Fruit fly (Drosophila melanogaster) whole organism, embryonic: Measurements from ENCODE around the gene CG5758.

Experiments
- ATbp ChIP-seq: fragments of 200-800 bp; sonication (Bioruptor generic); optimal IDR thresholded peaks from 2 replicates; lab custom pipeline; 2017; ENCODE audit warnings: missing biosample characterization, mild to moderate bottlenecking, missing genetic modification characterization, missing genetic modification reagents
- CG11247 ChIP-seq: fragments of 200-800 bp; sonication (Bioruptor generic); IDR thresholded peaks from 2 replicates; pipeline ENCODE4 v1.3.6; 2022; ENCODE audit warnings: missing biosample characterization, missing genetic modification characterization
- CG11504 ChIP-seq: fragments of 200-800 bp; sonication (Bioruptor generic); optimal IDR thresholded peaks from 3 replicates; lab custom pipeline; 2019; ENCODE audit warnings: missing biosample characterization, mild to moderate bottlenecking, missing genetic modification characterization, moderate library complexity
- CG11696 ChIP-seq: fragments of 200-800 bp; sonication (Bioruptor generic); IDR thresholded peaks from 2 replicates; pipeline ENCODE4 v1.3.6; 2022; ENCODE audit warnings: missing biosample characterization, missing genetic modification characterization
- CG12104 ChIP-seq: fragments of 200-800 bp; sonication (Bioruptor generic); optimal IDR thresholded peaks from 3 replicates; lab custom pipeline; 2016; ENCODE audit warnings: missing biosample characterization, missing genetic modification characterization
- CG12236 ChIP-seq: fragments of 200-800 bp; sonication (Bioruptor generic); optimal IDR thresholded peaks from 2 replicates; lab custom pipeline; 2016; ENCODE audit warnings: missing biosample characterization, missing genetic modification characterization
- CG15479 ChIP-seq: fragments of 200-800 bp; sonication (Bioruptor generic); optimal IDR thresholded peaks from 3 replicates; lab custom pipeline; 2019; ENCODE audit warnings: missing biosample characterization, mild to moderate bottlenecking, missing genetic modification characterization, moderate library complexity
- CG17186 ChIP-seq: fragments of 200-800 bp; sonication (Bioruptor generic); optimal IDR thresholded peaks from 3 replicates; lab custom pipeline; 2017; ENCODE audit warnings: missing biosample characterization, missing genetic modification reagents, missing genetic modification characterization
- CG17385 ChIP-seq: fragments of 200-800 bp; sonication (Bioruptor generic); optimal IDR thresholded peaks from 3 replicates; lab custom pipeline; 2018; ENCODE audit warnings: missing biosample characterization, mild to moderate bottlenecking, missing genetic modification characterization
- CG17568 ChIP-seq: fragments of 200-800 bp; sonication (Bioruptor generic); optimal IDR thresholded peaks from 2 replicates; lab custom pipeline; 2018; ENCODE audit warnings: missing biosample characterization, mild to moderate bottlenecking, missing genetic modification characterization, moderate library complexity
- CG18011 ChIP-seq: fragments of 200-800 bp; sonication (Bioruptor generic); optimal IDR thresholded peaks from 2 replicates; lab custom pipeline; 2017; ENCODE audit warnings: missing biosample characterization, missing genetic modification characterization, mild to moderate bottlenecking, moderate library complexity, missing genotype
- CG1832 ChIP-seq: fragments of 200-800 bp; sonication (Bioruptor generic); optimal IDR thresholded peaks from 2 replicates; lab custom pipeline; 2017; ENCODE audit warnings: missing biosample characterization, mild to moderate bottlenecking, missing genetic modification characterization, inconsistent platforms
- CG18476 ChIP-seq: fragments of 200-800 bp; sonication (Bioruptor generic); optimal IDR thresholded peaks from 2 replicates; lab custom pipeline; 2016; ENCODE audit warnings: missing biosample characterization, mild to moderate bottlenecking, missing genetic modification characterization
- CG18764 ChIP-seq: fragments of 200-800 bp; sonication (Bioruptor generic); optimal IDR thresholded peaks from 3 replicates; lab custom pipeline; 2016; ENCODE audit warnings: missing biosample characterization, missing genetic modification characterization
- CG2129 ChIP-seq: fragments of 200-800 bp; sonication (Bioruptor generic); IDR thresholded peaks from 2 replicates; pipeline ENCODE4 v1.3.6; 2022; ENCODE audit warnings: missing biosample characterization, missing genetic modification characterization; ENCODE audit not compliant: partially characterized antibody
- CG2202 ChIP-seq: fragments of 200-800 bp; sonication (Bioruptor generic); optimal IDR thresholded peaks from 2 replicates; lab custom pipeline; 2018; ENCODE audit warnings: missing biosample characterization, mild to moderate bottlenecking, missing genetic modification characterization
- CG30431 ChIP-seq: fragments of 200-800 bp; sonication (Bioruptor generic); optimal IDR thresholded peaks from 2 replicates; lab custom pipeline; 2017; ENCODE audit warnings: missing biosample characterization, missing genetic modification characterization
- CG3281 ChIP-seq: fragments of 200-800 bp; sonication (Bioruptor generic); optimal IDR thresholded peaks from 3 replicates; lab custom pipeline; 2017; ENCODE audit warnings: missing biosample characterization, mild to moderate bottlenecking, missing genetic modification characterization
- CG4424 ChIP-seq: fragments of 200-800 bp; sonication (Bioruptor generic); optimal IDR thresholded peaks from 3 replicates; lab custom pipeline; 2016; ENCODE audit warnings: missing biosample characterization, missing genetic modification characterization
- CG5180 ChIP-seq: fragments of 200-800 bp; sonication (Bioruptor generic); optimal IDR thresholded peaks from 3 replicates; lab custom pipeline; 2017; ENCODE audit warnings: missing biosample characterization, missing genetic modification characterization, mild to moderate bottlenecking, moderate library complexity, missing genetic modification reagents
- CG7963 ChIP-seq: fragments of 200-800 bp; sonication (Bioruptor generic); IDR thresholded peaks from 3 replicates; pipeline ENCODE4 v1.3.6; 2022; ENCODE audit warnings: missing biosample characterization, missing genetic modification characterization; ENCODE audit not compliant: partially characterized antibody
- CG9797 ChIP-seq: fragments of 200-800 bp; sonication (Bioruptor generic); optimal IDR thresholded peaks from 3 replicates; lab custom pipeline; 2018; ENCODE audit warnings: missing biosample characterization, mild to moderate bottlenecking, missing genetic modification characterization
- CHES-1-like ChIP-seq: fragments of 200-800 bp; sonication (Bioruptor generic); optimal IDR thresholded peaks from 2 replicates; lab custom pipeline; 2016; ENCODE audit warnings: missing biosample characterization, missing genetic modification characterization
- Dref ChIP-seq: fragments of 200-800 bp; sonication (Bioruptor generic); IDR thresholded peaks from 2 replicates; pipeline ENCODE4 v1.3.6; 2022; ENCODE audit warnings: missing biosample characterization, missing genetic modification characterization
- HLH54F ChIP-seq: fragments of 200-800 bp; sonication (Bioruptor generic); optimal IDR thresholded peaks from 3 replicates; lab custom pipeline; 2016; ENCODE audit warnings: missing biosample characterization, missing genetic modification characterization
- Hr78 ChIP-seq, 2 experiments: fragments of 200-800 bp in 1 of 2; fragments of >200 bp in 1 of 2; sonication (Bioruptor generic) in 1 of 2; optimal IDR thresholded peaks; 2 replicates each; lab custom pipeline; 2017 to 2019; ENCODE audit warnings: missing biosample characterization in 2 of 2, missing genetic modification characterization in 2 of 2, mild to moderate bottlenecking in 1 of 2, moderate library complexity in 1 of 2
- Mes4 ChIP-seq: fragments of 200-800 bp; sonication (Bioruptor generic); optimal IDR thresholded peaks from 2 replicates; lab custom pipeline; 2016; ENCODE audit warnings: missing biosample characterization, missing genetic modification characterization
- Rfx ChIP-seq: fragments of 200-800 bp; sonication (Bioruptor generic); IDR thresholded peaks from 2 replicates; pipeline ENCODE4 v1.3.6; 2022; ENCODE audit warnings: missing biosample characterization, missing genetic modification characterization
- Sry-δ ChIP-seq: fragments of 200-800 bp; sonication (Bioruptor generic); optimal IDR thresholded peaks from 2 replicates; lab custom pipeline; 2016; ENCODE audit warnings: missing biosample characterization, missing genetic modification characterization
- Vsx1 ChIP-seq: fragments of 200-800 bp; sonication (Bioruptor generic); optimal IDR thresholded peaks from 2 replicates; lab custom pipeline; 2017; ENCODE audit warnings: missing biosample characterization, mild to moderate bottlenecking, missing genetic modification characterization, missing genetic modification reagents
- bab2 ChIP-seq: fragments of 200-800 bp; sonication (Bioruptor generic); optimal IDR thresholded peaks from 2 replicates; lab custom pipeline; 2016; ENCODE audit warnings: missing biosample characterization, missing genetic modification characterization
- bcd ChIP-seq: fragments of 200-800 bp; sonication (Bioruptor generic); optimal IDR thresholded peaks from 2 replicates; lab custom pipeline; 2017; ENCODE audit warnings: missing biosample characterization, mild to moderate bottlenecking, missing genetic modification characterization
- bigmax ChIP-seq: fragments of 200-800 bp; sonication (Bioruptor generic); optimal IDR thresholded peaks from 2 replicates; lab custom pipeline; 2018; ENCODE audit warnings: missing biosample characterization, mild to moderate bottlenecking, missing genetic modification characterization
- chif ChIP-seq, 2 experiments: fragments of 200-800 bp; sonication (Bioruptor generic); optimal IDR thresholded peaks; 3 replicates each; lab custom pipeline; 2016; ENCODE audit warnings: missing biosample characterization in 2 of 2, missing genetic modification characterization in 2 of 2
- chm ChIP-seq: fragments of 200-800 bp; sonication (Bioruptor generic); IDR thresholded peaks from 2 replicates; pipeline ENCODE4 v1.3.6; 2022; ENCODE audit warnings: missing biosample characterization, missing genetic modification characterization
- dan ChIP-seq: fragments of 200-800 bp; sonication (Bioruptor generic); IDR thresholded peaks from 2 replicates; pipeline ENCODE4 v1.3.6; 2022; ENCODE audit warnings: missing biosample characterization, missing genetic modification characterization
- fd64A ChIP-seq: fragments of 200-800 bp; sonication (Bioruptor generic); optimal IDR thresholded peaks from 3 replicates; lab custom pipeline; 2018; ENCODE audit warnings: missing biosample characterization, mild to moderate bottlenecking, missing genetic modification characterization
- gsb ChIP-seq: fragments of 200-800 bp; sonication (Bioruptor generic); IDR thresholded peaks from 2 replicates; pipeline ENCODE4 v1.3.6; 2022; ENCODE audit warnings: missing biosample characterization, missing genetic modification characterization
- her ChIP-seq: fragments of 200-800 bp; sonication (Bioruptor generic); optimal IDR thresholded peaks from 2 replicates; lab custom pipeline; 2016; ENCODE audit warnings: missing biosample characterization, missing genetic modification characterization
- lmd ChIP-seq: fragments of 200-800 bp; sonication (Bioruptor generic); IDR thresholded peaks from 2 replicates; pipeline ENCODE4 v1.3.6; 2022; ENCODE audit warnings: missing biosample characterization, missing genetic modification characterization
- onecut ChIP-seq: fragments of 200-800 bp; sonication (Bioruptor generic); IDR thresholded peaks from 2 replicates; pipeline ENCODE4 v1.3.6; 2022; ENCODE audit warnings: missing biosample characterization, missing genetic modification characterization
- peb ChIP-seq: fragments of 200-800 bp; sonication (Bioruptor generic); IDR thresholded peaks from 2 replicates; pipeline ENCODE4 v1.3.6; 2022; ENCODE audit warnings: missing biosample characterization, missing genetic modification characterization
- pros ChIP-seq: fragments of 200-800 bp; sonication (Bioruptor generic); optimal IDR thresholded peaks from 3 replicates; lab custom pipeline; 2019; ENCODE audit warnings: missing biosample characterization, mild to moderate bottlenecking, missing genetic modification characterization, moderate library complexity
- pzg ChIP-seq: fragments of 200-800 bp; sonication (Bioruptor generic); optimal IDR thresholded peaks from 3 replicates; lab custom pipeline; 2018; ENCODE audit warnings: missing biosample characterization, mild to moderate bottlenecking, missing genetic modification characterization, moderate library complexity
- sob ChIP-seq: fragments of 200-800 bp; sonication (Bioruptor generic); IDR thresholded peaks from 2 replicates; pipeline ENCODE4 v1.3.6; 2022; ENCODE audit warnings: missing biosample characterization, missing genetic modification characterization
- stc ChIP-seq: fragments of 200-800 bp; sonication (Bioruptor generic); IDR thresholded peaks from 2 replicates; pipeline ENCODE4 v1.3.6; 2022; ENCODE audit warnings: missing biosample characterization, missing genetic modification characterization
- wdn ChIP-seq: fragments of 200-800 bp; sonication (Bioruptor generic); IDR thresholded peaks from 2 replicates; pipeline ENCODE4 v1.3.6; 2022; ENCODE audit warnings: missing biosample characterization, missing genetic modification characterization
- zfh2 ChIP-seq: fragments of 200-800 bp; sonication (Bioruptor generic); optimal IDR thresholded peaks from 2 replicates; lab custom pipeline; 2016; ENCODE audit warnings: missing biosample characterization, missing genetic modification characterization

CG5758 gene

DNA sequence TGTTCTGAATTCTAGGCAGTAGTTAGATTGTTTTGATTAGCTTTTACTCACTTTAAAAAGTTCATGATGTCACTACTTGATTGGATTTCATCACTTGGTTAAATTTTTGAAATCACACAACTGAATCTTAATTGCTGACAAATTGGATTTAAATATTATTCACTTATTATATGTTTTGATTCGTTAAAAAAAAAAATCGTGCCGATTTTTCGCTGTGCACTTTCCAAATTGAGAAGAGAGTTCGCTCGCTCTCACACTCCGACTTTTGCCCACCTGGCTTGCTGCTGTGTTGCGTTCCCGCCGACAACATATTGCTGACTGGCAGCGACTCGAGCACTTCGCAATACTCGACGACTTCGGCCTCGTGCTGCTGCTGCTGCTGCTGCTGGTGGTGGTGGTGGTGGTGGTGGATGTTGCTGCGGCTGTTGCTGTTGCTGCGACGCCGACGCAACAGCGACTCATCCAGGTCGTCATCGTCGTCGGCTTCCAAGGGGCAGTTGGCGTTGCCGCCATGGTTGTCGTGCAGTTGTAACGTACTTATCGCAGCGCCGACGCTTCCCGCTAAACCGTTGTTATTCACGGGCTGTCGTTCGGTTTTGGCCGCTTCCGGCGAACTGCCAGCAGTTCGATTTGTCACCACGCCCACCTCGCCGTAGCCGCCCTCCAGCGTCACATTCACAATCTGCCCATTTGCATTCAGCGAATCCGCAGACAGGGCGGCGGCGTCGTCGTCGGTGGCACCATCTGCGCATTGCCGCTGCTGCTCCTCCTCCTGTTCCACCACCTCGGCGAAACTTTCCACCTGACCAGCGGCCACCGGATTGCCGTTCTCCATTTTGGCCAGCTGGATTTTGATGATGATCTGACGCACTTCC lies 21.9 kb downstream of the CG5758 start (continued):
- TF ChIP-seq onecut (GFP tag; lab: Robert Waterston, UW), result peak; percentile 28; the same call in 1 of the 2 replicates
- no peak for TF ChIP-seq bigmax
- TF ChIP-seq Dref (GFP tag; lab: Robert Waterston, UW), result no peak
- TF ChIP-seq CG18476 (GFP tag; lab: Kevin White, UChicago), result peak; percentile 37
- TF ChIP-seq CG15479 (GFP tag; lab: Kevin White, UChicago), result peak; percentile 52
- peak; percentile 62 for TF ChIP-seq CG12236
- no peak for TF ChIP-seq her (GFP tag; lab: Kevin White, UChicago)
- no peak for TF ChIP-seq CG1832 (GFP tag; lab: Kevin White, UChicago)
- peak; percentile 74 for TF ChIP-seq CG5180 (GFP tag; lab: Kevin White, UChicago)
- no peak for TF ChIP-seq pzg (GFP tag; lab: Kevin White, UChicago)
- peak; percentile 60 for TF ChIP-seq Rfx (GFP tag; lab: Robert Waterston, UW)
- peak; percentile 18 for TF ChIP-seq Sry-δ (GFP tag; lab: Kevin White, UChicago)
- TF ChIP-seq CG2202, result peak; percentile 8
- peak; percentile 39 for TF ChIP-seq CHES-1-like (GFP tag; lab: Kevin White, UChicago)
- TF ChIP-seq peb, result no peak
- TF ChIP-seq fd64A (GFP tag; lab: Kevin White, UChicago), result no peak
- no peak for TF ChIP-seq CG9797 (GFP tag; lab: Kevin White, UChicago)
- TF ChIP-seq wdn (GFP tag; lab: Robert Waterston, UW), result 0 out of 2 replicates have a peak, but pooled peaks have one; percentile 8
- peak; percentile 23 for TF ChIP-seq Mes4 (GFP tag; lab: Kevin White, UChicago)
- TF ChIP-seq Hr78 (GFP tag; optimal IDR thresholded peaks at IDR 0.05; lab: Kevin White, UChicago), result no peak
- TF ChIP-seq CG4424 (GFP tag; lab: Kevin White, UChicago), result peak; percentile 70
- peak; percentile 54 for TF ChIP-seq lmd
- TF ChIP-seq CG17568 (GFP tag; lab: Kevin White, UChicago), result peak; percentile 59
- no peak for TF ChIP-seq sob (GFP tag; lab: Robert Waterston, UW)
- TF ChIP-seq CG3281 (GFP tag; lab: Kevin White, UChicago), result peak; percentile 68
- peak; percentile 39 to 64 for TF ChIP-seq chif (GFP tag; optimal IDR thresholded peaks at IDR 0.05; lab: Kevin White, UChicago)
- peak; percentile 29 for TF ChIP-seq Vsx1
- no peak for TF ChIP-seq CG2129
- TF ChIP-seq ATbp (GFP tag; lab: Kevin White, UChicago), result peak; percentile 73
- peak; percentile 28; the same call in 1 of the 2 replicates for TF ChIP-seq CG11247 (GFP tag; lab: Robert Waterston, UW)
- no peak for TF ChIP-seq CG17186 (GFP tag; lab: Kevin White, UChicago)
- no peak for TF ChIP-seq CG11696 (GFP tag; lab: Robert Waterston, UW)
- TF ChIP-seq CG11504 (tag; lab: Kevin White, UChicago), result peak; percentile 97
- TF ChIP-seq CG18011, result peak; percentile 50
- peak; percentile 50; the same call in 1 of the 2 replicates for TF ChIP-seq stc
- TF ChIP-seq CG17385 (GFP tag; lab: Kevin White, UChicago), result peak; percentile 65
- TF ChIP-seq bcd (GFP tag; lab: Kevin White, UChicago), result peak; percentile 65
- TF ChIP-seq chm, result peak; percentile 72; the same call in 1 of the 2 replicates
- peak; percentile 52 for TF ChIP-seq zfh2
- no peak for TF ChIP-seq pros (GFP tag; lab: Kevin White, UChicago)
- TF ChIP-seq CG18764 (GFP tag; lab: Kevin White, UChicago), result peak; percentile 58
- no peak for TF ChIP-seq dan (GFP tag; lab: Robert Waterston, UW)
- TF ChIP-seq gsb (GFP tag; lab: Robert Waterston, UW), result no peak
- peak; percentile 43 for TF ChIP-seq bab2 (GFP tag; lab: Kevin White, UChicago)
- peak; percentile 48 for TF ChIP-seq CG12104 (GFP tag; lab: Kevin White, UChicago)
- no peak for TF ChIP-seq CG7963
- TF ChIP-seq CG30431 (GFP tag; lab: Kevin White, UChicago), result no peak
- TF ChIP-seq HLH54F (GFP tag; lab: Kevin White, UChicago), result peak; percentile 46
